Worm (Caenorhabditis elegans) whole organism, L1 larva: ENCODE data around the gene C04B4.1.

Source experiments
- alr-1 ChIP-seq: fragments of 200-800 bp; sonication (Bioruptor generic); optimal IDR thresholded peaks from 2 replicates; lab custom pipeline; 2018; ENCODE audit warnings: borderline replicate concordance, mild to moderate bottlenecking, missing genetic modification characterization, missing compliant biosample characterization
- lsy-2 ChIP-seq, 2 experiments: fragments of 150-350 bp; optimal IDR thresholded peaks; 2 replicates each; lab custom pipeline; 2014; ENCODE audit warnings: missing biosample characterization in 2 of 2, missing genetic modification characterization in 2 of 2
- mdl-1 ChIP-seq, 2 experiments: fragments of 150-350 bp; optimal IDR thresholded peaks; 2 replicates each; lab custom pipeline; 2014 to 2017; ENCODE audit warnings: missing biosample characterization in 2 of 2, missing genetic modification characterization in 2 of 2, inconsistent platforms in 1 of 2
- nhr-77 ChIP-seq: fragments of 150-350 bp; optimal IDR thresholded peaks from 2 replicates; lab custom pipeline; 2014; ENCODE audit warnings: missing biosample characterization, missing genetic modification characterization
- nhr-84 ChIP-seq: sonication (generic microtip); optimal IDR thresholded peaks from 2 replicates; lab custom pipeline; 2017; ENCODE audit warnings: missing biosample characterization, missing genetic modification characterization
- skn-1 ChIP-seq: fragments of 150-350 bp; optimal IDR thresholded peaks from 2 replicates; lab custom pipeline; 2014; ENCODE audit warnings: missing biosample characterization, missing genetic modification characterization
- snpc-4 ChIP-seq: fragments of 150-350 bp; optimal IDR thresholded peaks from 2 replicates; lab custom pipeline; 2014; ENCODE audit warnings: missing biosample characterization, missing genetic modification characterization
- ztf-11 ChIP-seq, 2 experiments: sonication (generic microtip); optimal IDR thresholded peaks; 2 replicates each; lab custom pipeline; 2016 to 2017; ENCODE audit warnings: missing genetic modification characterization in 2 of 2, missing biosample characterization in 1 of 2, missing compliant biosample characterization in 1 of 2
- ztf-4 ChIP-seq: fragments of 150-350 bp; optimal IDR thresholded peaks from 2 replicates; lab custom pipeline; 2014; ENCODE audit warnings: missing biosample characterization, missing genetic modification characterization

DNA sequence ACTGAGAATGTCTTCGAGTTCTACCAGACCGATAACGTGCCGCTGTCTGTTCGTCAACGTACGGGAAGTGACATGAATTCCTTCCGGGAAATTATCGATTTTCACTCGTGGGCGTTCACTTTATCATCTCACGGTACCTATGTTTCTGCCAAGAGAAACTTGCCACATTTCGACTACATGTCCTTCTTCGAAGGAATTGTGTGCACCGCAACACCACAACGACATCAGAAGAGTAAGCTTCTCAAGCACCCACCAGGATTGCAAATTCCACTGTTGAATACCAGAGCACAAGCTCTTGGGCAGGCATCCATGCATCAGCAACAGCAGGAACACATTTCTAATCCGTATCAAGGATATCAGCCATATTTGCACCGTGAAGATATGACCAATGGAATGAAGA is 3.6 kb downstream of the C04B4.1 start:
- no peak for TF ChIP-seq mdl-1 (tag; optimal IDR thresholded peaks at IDR 0.05; lab: Kevin White, UChicago)
- TF ChIP-seq snpc-4 (tag; lab: Kevin White, UChicago): no peak
- no peak for TF ChIP-seq skn-1 (tag; lab: Kevin White, UChicago)
- TF ChIP-seq nhr-77 (tag; lab: Kevin White, UChicago): no peak
- TF ChIP-seq ztf-4 (tag; lab: Kevin White, UChicago): no peak
- TF ChIP-seq ztf-11 (tag; optimal IDR thresholded peaks at IDR 0.05; lab: Kevin White, UChicago): no peak
- no peak for TF ChIP-seq alr-1 (tag; lab: Kevin White, UChicago)
- TF ChIP-seq lsy-2 (tag; optimal IDR thresholded peaks at IDR 0.05; lab: Kevin White, UChicago): no peak
- TF ChIP-seq nhr-84 (tag; lab: Kevin White, UChicago): no peak
